ENCODE assay signal across 1 fruit fly cellular context in the genomic region with DNA sequence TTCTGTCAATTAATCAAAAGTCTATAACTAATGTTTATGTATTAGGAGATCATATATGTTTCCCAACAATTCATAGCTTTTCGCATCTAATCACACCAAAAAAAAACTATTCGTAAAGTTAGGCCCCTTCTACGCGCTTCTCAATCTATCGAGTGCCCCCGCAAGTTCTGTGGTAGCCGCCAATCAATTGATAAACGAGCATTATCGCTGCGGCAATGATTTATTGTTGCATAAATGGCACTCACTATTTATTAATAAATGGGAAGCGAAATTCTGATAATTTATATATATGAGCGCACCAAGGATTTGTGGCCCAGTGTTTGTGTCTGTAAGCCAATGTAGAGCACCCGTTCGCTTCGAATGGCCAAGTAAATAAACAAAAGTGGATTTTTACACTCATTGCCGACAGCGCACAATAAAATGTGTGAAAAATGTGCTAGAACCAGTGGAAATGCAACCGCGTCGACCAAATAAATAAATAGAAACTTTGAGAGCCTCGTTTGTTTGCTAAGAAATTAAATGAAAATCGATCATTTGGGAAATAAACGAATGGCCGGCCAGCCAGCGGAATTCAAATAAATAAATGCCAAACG.
A peak's percentile ranks its signal among the peaks of the same experiment; 100 is the strongest.
TF ChIP-seq lines count a peak whose summit lies in the region.

No protein-coding gene starts in this region.

TF ChIP-seq in whole organism, embryonic, 481 proteins besides CTCF, POLR2A, EP300 and RAD21 (continued from another document):
- TF ChIP-seq esg (GFP tag; conservative IDR thresholded peaks at IDR 0.05; lab: Robert Waterston, UW) (no peak), CG33557 (GFP tag; optimal IDR thresholded peaks at IDR 0.05; lab: Kevin White, UChicago) (no peak), kni (GFP tag; optimal IDR thresholded peaks at IDR 0.05; lab: Kevin White, UChicago) (no peak), ara (GFP tag; IDR thresholded peaks at IDR 0.05; lab: Robert Waterston, UW) (no peak), ab (GFP tag; optimal IDR thresholded peaks at IDR 0.05; lab: Kevin White, UChicago) (no peak), CG10274 (GFP tag; optimal IDR thresholded peaks at IDR 0.05; lab: Kevin White, UChicago) (no peak), Ssrp (tag; optimal IDR thresholded peaks at IDR 0.05; lab: Kevin White, UChicago) (no peak), gro (GFP tag; optimal IDR thresholded peaks at IDR 0.05; lab: Kevin White, UChicago) (no peak), Meics (GFP tag; optimal IDR thresholded peaks at IDR 0.05; lab: Kevin White, UChicago) (no peak), Hand (GFP tag; optimal IDR thresholded peaks at IDR 0.05; lab: Kevin White, UChicago) (no peak), CG14667 (GFP tag; IDR thresholded peaks at IDR 0.05; lab: Robert Waterston, UW) (no peak), HLHmδ (GFP tag; optimal IDR thresholded peaks at IDR 0.05; lab: Kevin White, UChicago) (no peak), jumu (GFP tag; optimal IDR thresholded peaks at IDR 0.05; lab: Kevin White, UChicago) (no peak), exex (tag; optimal IDR thresholded peaks at IDR 0.05; lab: Kevin White, UChicago) (peak; percentile 65), CG15514 (GFP tag; optimal IDR thresholded peaks at IDR 0.05; lab: Kevin White, UChicago) (no peak), CG18619 (GFP tag; optimal IDR thresholded peaks at IDR 0.05; lab: Kevin White, UChicago) (no peak), E2f1 (GFP tag; IDR thresholded peaks at IDR 0.05; lab: Robert Waterston, UW) (no peak), CG10565 (GFP tag; optimal IDR thresholded peaks at IDR 0.05; lab: Kevin White, UChicago) (no peak), CG10543 (GFP tag; optimal IDR thresholded peaks at IDR 0.05; lab: Kevin White, UChicago) (peak; percentile 40), CG2116 (GFP tag; optimal IDR thresholded peaks at IDR 0.05; lab: Kevin White, UChicago) (no peak), lab (GFP tag; optimal IDR thresholded peaks at IDR 0.05; lab: Kevin White, UChicago) (peak; percentile 18), slou (GFP tag; optimal IDR thresholded peaks at IDR 0.05; lab: Kevin White, UChicago) (no peak), CG8290 (GFP tag; optimal IDR thresholded peaks at IDR 0.05; lab: Kevin White, UChicago) (no peak), CG8290 (tag; optimal IDR thresholded peaks at IDR 0.05; lab: Kevin White, UChicago) (peak in 1 of 2 experiments; percentile 7), en (GFP tag; optimal IDR thresholded peaks at IDR 0.05; lab: Kevin White, UChicago) (no peak), Ets65A (GFP tag; lab: Kevin White, UChicago) (peak; percentile 92), sc (optimal IDR thresholded peaks at IDR 0.05; lab: Kevin White, UChicago) (no peak), sc (GFP tag; optimal IDR thresholded peaks at IDR 0.05; lab: Kevin White, UChicago) (no peak), seq (GFP tag; IDR thresholded peaks at IDR 0.05; lab: Robert Waterston, UW) (no peak), CG10654 (GFP tag; optimal IDR thresholded peaks at IDR 0.05; lab: Kevin White, UChicago) (no peak), CG32532 (GFP tag; IDR thresholded peaks at IDR 0.05; lab: Robert Waterston, UW) (no peak), CG9437 (GFP tag; optimal IDR thresholded peaks at IDR 0.05; lab: Kevin White, UChicago) (no peak), abd-A (tag; optimal IDR thresholded peaks at IDR 0.05; lab: Kevin White, UChicago) (no peak), chinmo (GFP tag; IDR thresholded peaks at IDR 0.05; lab: Robert Waterston, UW; ENCODE audit: partially characterized antibody) (0 out of 4 replicates have a peak, but pooled peaks have one; percentile 31), usp (GFP tag; optimal IDR thresholded peaks at IDR 0.05; lab: Kevin White, UChicago) (no peak), CG17829 (tag; optimal IDR thresholded peaks at IDR 0.05; lab: Kevin White, UChicago) (peak; percentile 98), CG15011 (GFP tag; optimal IDR thresholded peaks at IDR 0.05; lab: Kevin White, UChicago) (no peak), sd (tag; optimal IDR thresholded peaks at IDR 0.05; lab: Kevin White, UChicago) (peak; percentile 61), tll (GFP tag; optimal IDR thresholded peaks at IDR 0.05; lab: Kevin White, UChicago) (no peak), org-1 (GFP tag; optimal IDR thresholded peaks at IDR 0.05; lab: Kevin White, UChicago) (no peak), zen (tag; optimal IDR thresholded peaks at IDR 0.05; lab: Kevin White, UChicago) (no peak), CG9876 (GFP tag; optimal IDR thresholded peaks at IDR 0.05; lab: Kevin White, UChicago) (no peak), chif (GFP tag; optimal IDR thresholded peaks at IDR 0.05; lab: Kevin White, UChicago) (no peak), Jarid2 (GFP tag; optimal IDR thresholded peaks at IDR 0.05; lab: Kevin White, UChicago) (peak; percentile 2), Pdp1 (GFP tag; optimal IDR thresholded peaks at IDR 0.05; lab: Kevin White, UChicago) (peak in 1 of 2 experiments; percentile 76), Mrtf (GFP tag; IDR thresholded peaks at IDR 0.05; lab: Robert Waterston, UW) (no peak), CG13296 (GFP tag; optimal IDR thresholded peaks at IDR 0.05; lab: Kevin White, UChicago) (peak; percentile 4), ash1 (GFP tag; optimal IDR thresholded peaks at IDR 0.05; lab: Kevin White, UChicago) (no peak), CG3726 (GFP tag; IDR thresholded peaks at IDR 0.05; lab: Robert Waterston, UW) (no peak), dati (GFP tag; IDR thresholded peaks at IDR 0.05; lab: Robert Waterston, UW) (no peak), HmgD (GFP tag; optimal IDR thresholded peaks at IDR 0.05; lab: Kevin White, UChicago) (no peak), ci (GFP tag; IDR thresholded peaks at IDR 0.05; lab: Robert Waterston, UW) (no peak), ro (GFP tag; IDR thresholded peaks at IDR 0.05; lab: Robert Waterston, UW) (no peak), CG3847 (GFP tag; IDR thresholded peaks at IDR 0.05; lab: Robert Waterston, UW) (no peak), grn (GFP tag; optimal IDR thresholded peaks at IDR 0.05; lab: Kevin White, UChicago) (no peak), otp (GFP tag; IDR thresholded peaks at IDR 0.05; lab: Robert Waterston, UW) (no peak), Dfd (GFP tag; optimal IDR thresholded peaks at IDR 0.05; lab: Kevin White, UChicago) (no peak), CG12104 (GFP tag; optimal IDR thresholded peaks at IDR 0.05; lab: Kevin White, UChicago) (no peak), GATAe (GFP tag; conservative IDR thresholded peaks at IDR 0.05; lab: Robert Waterston, UW) (peak; percentile 61), Ravus (GFP tag; IDR thresholded peaks at IDR 0.05; lab: Robert Waterston, UW) (no peak), cwo (GFP tag; optimal IDR thresholded peaks at IDR 0.05; lab: Kevin White, UChicago) (no peak), ham (GFP tag; IDR thresholded peaks at IDR 0.05; lab: Robert Waterston, UW) (no peak)
